Worm (Caenorhabditis elegans): ENCODE data around the gene sru-48.
A peak's percentile ranks its signal among the peaks of the same experiment; 100 is the strongest.

The sru-48 gene

ce11 chrX:5209429-5209828 lies 29.5 kb downstream of the sru-48 start:
- TF ChIP-seq nhr-80 (tag; optimal IDR thresholded peaks at IDR 0.05) (peak; percentile 17), zfh-2 (GFP tag; conservative IDR thresholded peaks at IDR 0.05) (0 out of 2 replicates have a peak, but pooled peaks have one; percentile 35), dox-1 (GFP tag; IDR thresholded peaks at IDR 0.05) (0 out of 2 replicates have a peak, but pooled peaks have one; percentile 45), xnd-1 (tag; optimal IDR thresholded peaks at IDR 0.05) (no peak), ceh-91 (GFP tag; IDR thresholded peaks at IDR 0.05) (no peak), rec-8 (tag; optimal IDR thresholded peaks at IDR 0.05) (no peak), aptf-3 (GFP tag; IDR thresholded peaks at IDR 0.05) (0 out of 2 replicates have a peak, but pooled peaks have one; percentile 44)

ce11 chrX:5210524-5210923 lies 30.6 kb downstream of the sru-48 start:
- no peak for TF ChIP-seq Y53G8AR.9 (GFP tag; conservative IDR thresholded peaks at IDR 0.05)
- peak; percentile 33; the same call in 1 of the 2 replicates for TF ChIP-seq hmg-1.2 (GFP tag; IDR thresholded peaks at IDR 0.05)
- TF ChIP-seq ceh-27 (GFP tag; optimal IDR thresholded peaks at IDR 0.05) = peak; percentile 15
- TF ChIP-seq F22D6.2 (tag; optimal IDR thresholded peaks at IDR 0.05) = no peak
- TF ChIP-seq sptf-2 (GFP tag; optimal IDR thresholded peaks at IDR 0.05) = no peak
- no peak for TF ChIP-seq atf-7 (tag; optimal IDR thresholded peaks at IDR 0.05)
- TF ChIP-seq F52B5.7 (tag; optimal IDR thresholded peaks at IDR 0.05) = no peak
- no peak for TF ChIP-seq lin-26 (GFP tag; IDR thresholded peaks at IDR 0.05)
- no peak for TF ChIP-seq bed-1 (GFP tag; IDR thresholded peaks at IDR 0.05)
- no peak for TF ChIP-seq T26A5.8 (tag; optimal IDR thresholded peaks at IDR 0.05)
- TF ChIP-seq attf-5 (GFP tag; optimal IDR thresholded peaks at IDR 0.05) = no peak
- no peak for TF ChIP-seq madf-10 (tag; optimal IDR thresholded peaks at IDR 0.05)
- TF ChIP-seq unc-62 (GFP tag; optimal IDR thresholded peaks at IDR 0.05) = no peak

DNA sequence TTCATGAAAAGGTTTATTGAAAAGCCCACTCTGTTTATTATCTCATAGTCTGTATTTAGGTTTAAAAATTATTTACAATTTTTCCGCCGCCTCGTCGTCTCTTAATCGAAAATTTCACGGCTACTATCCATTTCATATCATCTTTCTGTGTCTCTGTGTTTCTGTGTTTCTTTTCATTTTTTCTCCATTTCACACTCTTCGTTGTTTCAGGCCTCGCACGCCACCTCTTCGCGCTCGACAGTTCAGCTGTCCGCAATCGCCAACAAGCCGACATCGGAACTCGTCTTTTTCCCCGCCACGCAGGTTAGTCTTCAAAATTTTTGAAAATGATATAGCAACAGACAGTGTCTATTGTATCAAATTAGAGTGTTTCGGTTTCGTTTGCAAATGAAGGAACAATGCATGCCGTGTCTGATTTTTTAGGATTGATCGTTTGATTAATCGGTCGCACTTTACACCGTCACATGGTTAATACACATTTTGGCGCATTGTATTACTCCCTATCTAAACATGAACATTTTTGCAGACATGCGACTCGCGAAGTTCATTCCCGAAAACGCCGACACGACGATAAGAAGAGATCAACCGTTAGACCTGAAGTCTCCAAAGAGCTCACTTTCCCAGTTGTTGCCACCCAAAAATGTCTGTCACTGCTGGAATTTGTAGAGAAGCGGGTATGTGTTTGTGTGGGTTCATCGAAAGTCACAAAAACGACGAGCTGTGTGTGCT lies 31.1 kb downstream of the sru-48 start:
- TF ChIP-seq repo-1 (tag; optimal IDR thresholded peaks at IDR 0.05) = no peak
- TF ChIP-seq T07F8.4 (tag; optimal IDR thresholded peaks at IDR 0.05) = no peak
- peak; percentile 33 for TF ChIP-seq nhr-80 (tag; optimal IDR thresholded peaks at IDR 0.05)
- TF ChIP-seq sea-2 (GFP tag; IDR thresholded peaks at IDR 0.05) = no peak
- TF ChIP-seq F37B4.10 (GFP tag; IDR thresholded peaks at IDR 0.05) = no peak
- TF ChIP-seq F52B5.7 (tag; optimal IDR thresholded peaks at IDR 0.05) = no peak

ce11 chrX:5213032-5213431 lies 33.1 kb downstream of the sru-48 start:
- no peak for TF ChIP-seq mxl-1 (tag; optimal IDR thresholded peaks at IDR 0.05)
- no peak for TF ChIP-seq snpc-3.4 (tag; optimal IDR thresholded peaks at IDR 0.05)
- TF ChIP-seq hmg-20 (GFP tag; IDR thresholded peaks at IDR 0.05) = no peak
- no peak for TF ChIP-seq K12H6.12 (tag; optimal IDR thresholded peaks at IDR 0.05)
- TF ChIP-seq F57A8.1 (GFP tag; optimal IDR thresholded peaks at IDR 0.05) = no peak
- TF ChIP-seq pbrm-1 (GFP tag; IDR thresholded peaks at IDR 0.05) = no peak
- no peak for TF ChIP-seq F39B2.1 (GFP tag; IDR thresholded peaks at IDR 0.05)
- TF ChIP-seq tlf-1 (GFP tag; optimal IDR thresholded peaks at IDR 0.05) = no peak
- TF ChIP-seq efl-1 (GFP tag; optimal IDR thresholded peaks at IDR 0.05) = no peak
- no peak for TF ChIP-seq ztf-26 (tag; optimal IDR thresholded peaks at IDR 0.05)
- TF ChIP-seq F55B11.4 (tag; optimal IDR thresholded peaks at IDR 0.05; ENCODE audit: borderline replicate concordance, insufficient read depth) = no peak

All from whole organism, young adult.